Worm (Caenorhabditis elegans): ENCODE results near the gene bca-1.

DNA sequence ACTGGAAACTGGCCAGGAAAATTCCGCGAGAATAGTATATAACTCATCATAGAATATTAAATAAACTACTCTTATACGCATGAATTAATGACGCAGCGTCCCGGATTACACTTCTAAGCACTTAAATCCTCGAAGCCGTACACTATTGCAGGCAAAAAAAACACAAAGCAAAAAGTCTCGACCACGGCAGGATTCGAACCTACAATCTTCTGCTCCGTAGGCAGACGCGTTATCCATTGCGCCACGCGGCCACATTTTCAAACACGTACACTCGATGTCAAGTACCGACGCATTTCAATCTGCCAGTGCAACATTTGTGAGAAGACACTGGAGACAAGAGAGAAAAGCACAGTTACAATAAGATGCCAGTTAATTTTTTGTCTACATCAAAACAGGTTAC, 15.3 kb upstream of the bca-1 start:
- no peak for TF ChIP-seq dao-5 (tag; optimal IDR thresholded peaks at IDR 0.05)
- no peak for TF ChIP-seq W03F9.2 (tag; optimal IDR thresholded peaks at IDR 0.05)
